Worm (Caenorhabditis elegans) whole organism, late embryonic: ENCODE results near the gene F19G12.3.

Experiments
- K02D7.2 ChIP-seq: sonication (generic microtip); optimal IDR thresholded peaks from 2 replicates; lab custom pipeline; 2017; ENCODE audit warnings: mild to moderate bottlenecking, missing genetic modification characterization, missing compliant biosample characterization
- ceh-9 ChIP-seq: sonication (generic microtip); optimal IDR thresholded peaks from 2 replicates; lab custom pipeline; 2016; ENCODE audit warnings: mild to moderate bottlenecking, missing genetic modification characterization, inconsistent platforms, missing compliant biosample characterization
- che-1 ChIP-seq: sonication (generic microtip); optimal IDR thresholded peaks from 2 replicates; lab custom pipeline; 2016; ENCODE audit warnings: mild to moderate bottlenecking, missing genetic modification characterization, missing compliant biosample characterization
- fkh-10 ChIP-seq: fragments of 150-350 bp; optimal IDR thresholded peaks from 2 replicates; lab custom pipeline; 2014; ENCODE audit warnings: missing biosample characterization, missing genetic modification reagents, missing genetic modification characterization
- nfya-1 ChIP-seq: sonication (generic microtip); optimal IDR thresholded peaks from 2 replicates; lab custom pipeline; 2017; ENCODE audit warnings: missing genetic modification characterization, mild to moderate bottlenecking, missing compliant biosample characterization, antibody characterized with exemption, moderate library complexity
- nhr-11 ChIP-seq: fragments of 150-350 bp; optimal IDR thresholded peaks from 2 replicates; lab custom pipeline; 2014; ENCODE audit warnings: missing biosample characterization, missing genetic modification characterization
- pha-4 ChIP-seq: fragments of 150-350 bp; optimal IDR thresholded peaks from 2 replicates; lab custom pipeline; 2018; ENCODE audit warnings: missing biosample characterization, missing genetic modification reagents, missing genetic modification characterization
- pqm-1 ChIP-seq: sonication (generic microtip); optimal IDR thresholded peaks from 2 replicates; lab custom pipeline; 2016; ENCODE audit warnings: missing genetic modification characterization, missing compliant biosample characterization
- sdc-2 ChIP-seq: sonication (generic microtip); optimal IDR thresholded peaks from 2 replicates; lab custom pipeline; 2016; ENCODE audit warnings: missing genotype, missing genetic modification characterization, missing compliant biosample characterization
- ttx-3 ChIP-seq: sonication (generic microtip); optimal IDR thresholded peaks from 2 replicates; lab custom pipeline; 2016; ENCODE audit warnings: missing genetic modification reagents, missing genetic modification characterization, missing compliant biosample characterization
- unc-3 ChIP-seq, 2 experiments: fragments of 200-800 bp in 1 of 2; sonication (Bioruptor generic) in 1 of 2; sonication (generic microtip) in 1 of 2; conservative IDR thresholded peaks in 1 of 2; optimal IDR thresholded peaks in 1 of 2; 2 replicates each; pipeline versions ENCODE4 v1.3.6 to Lab custom; 2016 to 2022; ENCODE audit warnings: missing compliant biosample characterization in 2 of 2, missing genetic modification characterization in 2 of 2, missing genetic modification reagents in 1 of 2

DNA sequence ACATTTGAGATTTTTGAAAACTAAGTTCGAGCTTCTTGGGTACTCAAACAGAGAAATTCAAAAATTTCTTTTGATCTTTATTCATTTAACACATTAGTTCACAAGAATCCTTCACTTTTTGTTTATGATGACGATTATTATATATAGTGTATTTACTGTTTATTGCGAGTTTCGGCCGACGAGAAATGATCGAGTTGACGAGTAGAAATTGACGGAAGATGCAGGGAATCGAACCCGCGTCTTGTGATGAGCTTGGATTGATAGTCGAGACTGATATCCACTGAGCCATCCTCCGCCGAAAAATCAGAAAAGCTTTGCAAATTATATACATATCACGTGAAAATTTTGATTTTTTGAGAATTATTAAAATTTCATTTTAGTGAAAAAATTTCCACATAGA is 49.2 kb downstream of the F19G12.3 start:
- TF ChIP-seq ceh-9 (no peak), che-1 (tag; lab: Kevin White, UChicago) (no peak), pqm-1 (no peak), sdc-2 (tag; lab: Kevin White, UChicago) (no peak), nfya-1 (tag; lab: Kevin White, UChicago) (no peak), fkh-10 (GFP tag; lab: Kevin White, UChicago) (no peak), pha-4 (no peak), ttx-3 (tag; lab: Kevin White, UChicago) (no peak), nhr-11 (tag; lab: Kevin White, UChicago) (no peak), K02D7.2 (tag; lab: Kevin White, UChicago) (no peak), unc-3 (GFP tag; conservative IDR thresholded peaks at IDR 0.05; lab: Robert Waterston, UW) (no peak), unc-3 (tag; optimal IDR thresholded peaks at IDR 0.05; lab: Kevin White, UChicago) (no peak)
